Fruit fly (Drosophila melanogaster) S2 (cell line): ENCODE results near the gene Jon66Ci.

Source experiments
- CG8478 ChIP-seq: fragments of >200 bp; optimal IDR thresholded peaks from 2 replicates; lab custom pipeline; 2018
- CTCF ChIP-seq, 2 experiments: fragments of >200 bp; optimal IDR thresholded peaks; 2 replicates each; lab custom pipeline; 2018

DNA sequence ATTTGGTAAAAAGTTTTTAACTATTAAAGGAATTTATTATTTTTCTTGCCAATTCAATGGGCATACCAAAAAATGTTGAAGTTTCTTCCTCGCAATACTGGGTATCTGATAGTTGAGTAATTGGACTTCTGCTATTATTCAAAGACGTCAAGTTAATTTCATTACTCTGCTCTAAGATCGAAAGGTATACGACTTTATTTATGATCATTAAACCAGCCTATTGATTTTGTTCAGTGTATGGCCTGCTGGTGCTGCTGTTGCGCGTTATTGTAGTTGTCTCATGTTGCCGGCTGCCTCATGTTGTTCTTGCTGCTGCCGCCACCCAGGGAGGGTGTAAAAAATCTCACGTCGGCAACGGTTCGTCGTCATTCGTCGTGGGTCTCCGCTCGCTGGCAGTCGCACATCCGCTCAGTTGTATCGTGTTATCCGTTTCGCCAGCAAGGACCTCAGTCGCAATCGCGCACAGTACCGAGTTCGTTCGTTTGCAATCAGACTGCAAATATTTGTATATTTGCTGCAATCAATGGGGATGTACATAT, 4.4 kb downstream of the Jon66Ci start, which contains the start of gene CG7120:
- TF ChIP-seq CG8478 (no peak), CTCF (optimal IDR thresholded peaks at IDR 0.05; lab: Kevin White, UChicago) (no peak)
